Worm (Caenorhabditis elegans) whole organism, young adult: Measurements from ENCODE around the gene F30B5.11.

ENCODE experiments used
- F22D6.2 ChIP-seq: sonication (generic microtip); optimal IDR thresholded peaks from 2 replicates; lab custom pipeline; 2016; ENCODE audit warnings: mild to moderate bottlenecking, missing genetic modification characterization, missing compliant biosample characterization
- K12H6.12 ChIP-seq: fragments of 200-800 bp; sonication (Bioruptor generic); optimal IDR thresholded peaks from 2 replicates; lab custom pipeline; 2018; ENCODE audit warnings: mild to moderate bottlenecking, missing genetic modification characterization, missing compliant biosample characterization
- Y67H2A.10 ChIP-seq: fragments of 200-800 bp; sonication (Bioruptor generic); conservative IDR thresholded peaks from 2 replicates; pipeline ENCODE4 v1.3.6; 2022; ENCODE audit warnings: missing genetic modification reagents, missing genetic modification characterization, missing compliant biosample characterization
- dpff-1 ChIP-seq: sonication (generic microtip); optimal IDR thresholded peaks from 2 replicates; lab custom pipeline; 2017; ENCODE audit warnings: mild to moderate bottlenecking, missing genetic modification characterization, missing compliant biosample characterization
- ekl-4 ChIP-seq: fragments of 200-800 bp; sonication (Bioruptor generic); IDR thresholded peaks from 2 replicates; pipeline ENCODE4 v1.3.6; 2022; ENCODE audit warnings: missing genetic modification reagents, missing genetic modification characterization, missing compliant biosample characterization
- nhr-90 ChIP-seq: sonication (generic microtip); optimal IDR thresholded peaks from 2 replicates; lab custom pipeline; 2016; ENCODE audit warnings: missing genotype, mild to moderate bottlenecking, missing genetic modification characterization, missing compliant biosample characterization
- rec-8 ChIP-seq, 2 experiments: sonication (generic microtip); optimal IDR thresholded peaks; 2 replicates each; lab custom pipeline; 2016; ENCODE audit warnings: mild to moderate bottlenecking in 2 of 2, missing genetic modification characterization in 2 of 2, missing genetic modification reagents in 2 of 2, missing genotype in 2 of 2, missing biosample characterization in 1 of 2, missing compliant biosample characterization in 1 of 2, moderate library complexity in 1 of 2
- rpc-1 ChIP-seq, 2 experiments: fragments of 150-350 bp in 1 of 2; sonication (generic microtip) in 1 of 2; optimal IDR thresholded peaks; 2 replicates each; lab custom pipeline; 2014 to 2018; ENCODE audit warnings: missing biosample characterization in 1 of 2, missing genetic modification characterization in 1 of 2, missing genetic modification reagents in 1 of 2, missing genotype in 1 of 2
- snpc-1.3 ChIP-seq: sonication (generic microtip); optimal IDR thresholded peaks from 2 replicates; lab custom pipeline; 2017; ENCODE audit warnings: missing genetic modification characterization, mild to moderate bottlenecking, missing compliant biosample characterization, antibody characterized with exemption, moderate library complexity, missing genotype, missing genetic modification reagents; ENCODE audit not compliant: insufficient read depth
- unc-130 ChIP-seq: sonication (generic microtip); optimal IDR thresholded peaks from 2 replicates; lab custom pipeline; 2016; ENCODE audit warnings: missing genetic modification reagents, missing genetic modification characterization, missing compliant biosample characterization

ce11 chrIV:4267320-4267719 lies 47.4 kb upstream of the F30B5.11 start, which contains the start of gene F36A4.4:
- no peak for TF ChIP-seq ekl-4
- no peak for TF ChIP-seq rec-8 (tag; optimal IDR thresholded peaks at IDR 0.05; lab: Kevin White, UChicago)
- TF ChIP-seq nhr-90: no peak
- TF ChIP-seq K12H6.12 (tag; lab: Kevin White, UChicago): no peak
- no peak for TF ChIP-seq rpc-1 (optimal IDR thresholded peaks at IDR 0.05; lab: Kevin White, UChicago)
- no peak for TF ChIP-seq rpc-1 (tag; optimal IDR thresholded peaks at IDR 0.05; lab: Kevin White, UChicago)
- no peak for TF ChIP-seq Y67H2A.10 (GFP tag; lab: Robert Waterston, UW)
- TF ChIP-seq dpff-1 (tag; lab: Kevin White, UChicago): no peak
- no peak for TF ChIP-seq F22D6.2
- no peak for TF ChIP-seq snpc-1.3
- TF ChIP-seq unc-130 (GFP tag; lab: Kevin White, UChicago): no peak
